Fruit fly (Drosophila melanogaster): Measurements from ENCODE around the gene CG34301.

DNA sequence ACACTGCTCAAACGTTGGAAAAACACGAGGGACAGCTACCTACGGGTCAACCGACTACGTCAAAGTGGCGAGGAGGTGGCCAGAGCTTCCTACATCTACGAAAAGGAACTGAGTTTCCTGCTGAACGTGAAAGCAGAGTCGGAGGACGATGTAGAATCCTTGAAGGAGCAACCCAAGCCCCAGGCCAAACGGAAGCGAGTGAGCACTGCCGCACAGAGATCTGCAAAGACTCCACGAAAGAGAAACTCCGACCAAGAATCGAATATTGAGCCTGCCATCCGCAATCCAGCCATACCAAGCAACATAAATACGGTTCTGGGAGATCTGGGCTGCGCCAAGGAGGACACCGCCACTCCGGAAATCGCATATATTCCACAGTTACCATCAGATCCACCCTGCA lies 33.4 kb downstream of the CG34301 start:
- TF ChIP-seq CG15710 (tag; optimal IDR thresholded peaks at IDR 0.05) (no peak), Snoo (tag; optimal IDR thresholded peaks at IDR 0.05) (no peak), EcR (GFP tag; optimal IDR thresholded peaks at IDR 0.05) (no peak), CG34367 (tag; optimal IDR thresholded peaks at IDR 0.05) (no peak), CG14655 (GFP tag; optimal IDR thresholded peaks at IDR 0.05) (no peak)

Data from whole organism, pupa.